Fruit fly (Drosophila melanogaster) whole organism, embryonic: ENCODE results near the gene CG2129.
A peak's percentile ranks its signal among the peaks of the same experiment; 100 is the strongest.

Experiments used
- Antp ChIP-seq: fragments of 200-800 bp; sonication (Bioruptor generic); optimal IDR thresholded peaks from 3 replicates; lab custom pipeline; 2016; ENCODE audit warnings: missing biosample characterization, missing genetic modification characterization
- Blimp-1 ChIP-seq: fragments of 200-800 bp; sonication (Bioruptor generic); optimal IDR thresholded peaks from 3 replicates; lab custom pipeline; 2018; ENCODE audit warnings: missing biosample characterization, missing genetic modification characterization, mild to moderate bottlenecking, moderate library complexity, missing genetic modification reagents
- CG10959 ChIP-seq: fragments of 200-800 bp; sonication (Bioruptor generic); IDR thresholded peaks from 2 replicates; pipeline ENCODE4 v1.3.6; 2022; ENCODE audit warnings: missing biosample characterization, missing genetic modification characterization
- CG11247 ChIP-seq: fragments of 200-800 bp; sonication (Bioruptor generic); IDR thresholded peaks from 2 replicates; pipeline ENCODE4 v1.3.6; 2022; ENCODE audit warnings: missing biosample characterization, missing genetic modification characterization
- CG12299 ChIP-seq: fragments of 200-800 bp; sonication (Bioruptor generic); optimal IDR thresholded peaks from 2 replicates; lab custom pipeline; 2018; ENCODE audit warnings: missing biosample characterization, mild to moderate bottlenecking, missing genetic modification characterization
- CG15514 ChIP-seq: fragments of 200-800 bp; sonication (Bioruptor generic); optimal IDR thresholded peaks from 3 replicates; lab custom pipeline; 2017; ENCODE audit warnings: missing biosample characterization, missing genetic modification characterization, mild to moderate bottlenecking, moderate library complexity, missing genetic modification reagents
- CG16863 ChIP-seq: fragments of 200-800 bp; sonication (Bioruptor generic); optimal IDR thresholded peaks from 3 replicates; lab custom pipeline; 2016; ENCODE audit warnings: missing biosample characterization, missing genetic modification characterization
- CG17328 ChIP-seq: fragments of 200-800 bp; sonication (Bioruptor generic); IDR thresholded peaks from 2 replicates; pipeline ENCODE4 v1.3.6; 2022; ENCODE audit warnings: missing biosample characterization, missing genetic modification characterization
- CG17385 ChIP-seq: fragments of 200-800 bp; sonication (Bioruptor generic); optimal IDR thresholded peaks from 3 replicates; lab custom pipeline; 2018; ENCODE audit warnings: missing biosample characterization, mild to moderate bottlenecking, missing genetic modification characterization
- CG2120 ChIP-seq: fragments of 200-800 bp; sonication (Bioruptor generic); optimal IDR thresholded peaks from 3 replicates; lab custom pipeline; 2016; ENCODE audit warnings: missing biosample characterization, missing genetic modification characterization
- CG31224 ChIP-seq: fragments of 200-800 bp; sonication (Bioruptor generic); IDR thresholded peaks from 2 replicates; pipeline ENCODE4 v1.3.6; 2022; ENCODE audit warnings: missing biosample characterization, missing genetic modification characterization
- CG33213 ChIP-seq: fragments of 200-800 bp; sonication (Bioruptor generic); optimal IDR thresholded peaks from 3 replicates; lab custom pipeline; 2016; ENCODE audit warnings: missing biosample characterization, missing genetic modification characterization
- CG34376 ChIP-seq: fragments of 200-800 bp; sonication (Bioruptor generic); optimal IDR thresholded peaks from 2 replicates; lab custom pipeline; 2018; ENCODE audit warnings: missing biosample characterization, mild to moderate bottlenecking, missing genetic modification characterization
- CG7839 ChIP-seq: fragments of 200-800 bp; sonication (Bioruptor generic); optimal IDR thresholded peaks from 3 replicates; lab custom pipeline; 2018; ENCODE audit warnings: missing biosample characterization, mild to moderate bottlenecking, missing genetic modification characterization, moderate library complexity
- CG7987 ChIP-seq: fragments of 200-800 bp; sonication (Bioruptor generic); optimal IDR thresholded peaks from 2 replicates; lab custom pipeline; 2018; ENCODE audit warnings: missing biosample characterization, mild to moderate bottlenecking, missing genetic modification characterization, moderate library complexity
- CG8281 ChIP-seq: fragments of 200-800 bp; sonication (Bioruptor generic); optimal IDR thresholded peaks from 2 replicates; lab custom pipeline; 2018; ENCODE audit warnings: missing biosample characterization, mild to moderate bottlenecking, missing genetic modification characterization, moderate library complexity
- CG9215 ChIP-seq: fragments of 200-800 bp; sonication (Bioruptor generic); IDR thresholded peaks from 2 replicates; pipeline ENCODE4 v1.3.6; 2022; ENCODE audit warnings: missing biosample characterization, missing genetic modification characterization
- Camta ChIP-seq: fragments of 200-800 bp; sonication (Bioruptor generic); optimal IDR thresholded peaks from 2 replicates; lab custom pipeline; 2016; ENCODE audit warnings: missing biosample characterization, missing genetic modification characterization
- D ChIP-seq, 2 experiments: fragments of 200-800 bp in 1 of 2; fragments of >200 bp in 1 of 2; sonication (Bioruptor generic) in 1 of 2; optimal IDR thresholded peaks; 2 replicates in 1 of 2; 3 replicates in 1 of 2; lab custom pipeline; 2017; ENCODE audit warnings: mild to moderate bottlenecking in 1 of 2, missing biosample characterization in 1 of 2, missing genetic modification characterization in 1 of 2, missing genetic modification reagents in 1 of 2
- Dad ChIP-seq: fragments of 200-800 bp; sonication (Bioruptor generic); optimal IDR thresholded peaks from 3 replicates; lab custom pipeline; 2016; ENCODE audit warnings: missing biosample characterization, missing genetic modification characterization
- Deaf1 ChIP-seq: fragments of 200-800 bp; optimal IDR thresholded peaks from 3 replicates; lab custom pipeline; 2019; ENCODE audit warnings: missing biosample characterization, mild to moderate bottlenecking, missing genetic modification characterization, moderate library complexity
- Dip2 ChIP-seq: fragments of 200-800 bp; sonication (Bioruptor generic); IDR thresholded peaks from 2 replicates; pipeline ENCODE4 v1.3.6; 2022; ENCODE audit warnings: missing biosample characterization, missing genetic modification characterization
- Dp ChIP-seq: fragments of 200-800 bp; sonication (Bioruptor generic); optimal IDR thresholded peaks from 2 replicates; lab custom pipeline; 2018; ENCODE audit warnings: missing biosample characterization, mild to moderate bottlenecking, missing genetic modification characterization, moderate library complexity
- Elba2 ChIP-seq: fragments of 200-800 bp; sonication (Bioruptor generic); optimal IDR thresholded peaks from 3 replicates; lab custom pipeline; 2016; ENCODE audit warnings: missing biosample characterization, missing genetic modification characterization
- H15 ChIP-seq: fragments of 200-800 bp; sonication (Bioruptor generic); IDR thresholded peaks from 3 replicates; pipeline ENCODE4 v1.3.6; 2022; ENCODE audit warnings: missing biosample characterization, missing genetic modification characterization
- Myb ChIP-seq: fragments of 200-800 bp; sonication (Bioruptor generic); optimal IDR thresholded peaks from 2 replicates; lab custom pipeline; 2016; ENCODE audit warnings: missing biosample characterization, missing genetic modification characterization
- Stat92E ChIP-seq, 3 experiments: fragments of >200 bp in 2 of 3; fragments of 200-800 bp in 1 of 3; sonication (Bioruptor generic) in 1 of 3; optimal IDR thresholded peaks; 2 replicates each; lab custom pipeline; 2017 to 2019; ENCODE audit warnings: missing biosample characterization in 3 of 3, missing genetic modification characterization in 3 of 3, mild to moderate bottlenecking in 1 of 3, moderate library complexity in 1 of 3
- ato ChIP-seq: fragments of 200-800 bp; sonication (Bioruptor generic); IDR thresholded peaks from 2 replicates; pipeline ENCODE4 v1.3.6; 2022; ENCODE audit warnings: missing biosample characterization, missing genetic modification characterization; ENCODE audit not compliant: partially characterized antibody
- caup ChIP-seq: fragments of 200-800 bp; sonication (Bioruptor generic); optimal IDR thresholded peaks from 3 replicates; lab custom pipeline; 2017; ENCODE audit warnings: missing biosample characterization, mild to moderate bottlenecking, missing genetic modification characterization, moderate library complexity; ENCODE audit not compliant: severe bottlenecking
- chif ChIP-seq, 2 experiments: fragments of 200-800 bp; sonication (Bioruptor generic); optimal IDR thresholded peaks; 3 replicates each; lab custom pipeline; 2016; ENCODE audit warnings: missing biosample characterization in 2 of 2, missing genetic modification characterization in 2 of 2
- chinmo ChIP-seq: fragments of 200-800 bp; sonication (Bioruptor generic); IDR thresholded peaks from 4 replicates; pipeline ENCODE4 v1.3.6; 2022; ENCODE audit warnings: missing biosample characterization, missing genetic modification characterization; ENCODE audit not compliant: partially characterized antibody
- crol ChIP-seq: fragments of 200-800 bp; sonication (Bioruptor generic); IDR thresholded peaks from 2 replicates; pipeline ENCODE4 v1.3.6; 2022; ENCODE audit warnings: missing biosample characterization, missing genetic modification characterization
- dm ChIP-seq: fragments of 200-800 bp; sonication (Bioruptor generic); optimal IDR thresholded peaks from 3 replicates; lab custom pipeline; 2016; ENCODE audit warnings: missing biosample characterization, missing genetic modification characterization
- gcm ChIP-seq: fragments of 200-800 bp; sonication (Bioruptor generic); optimal IDR thresholded peaks from 2 replicates; lab custom pipeline; 2019; ENCODE audit warnings: missing biosample characterization, mild to moderate bottlenecking, missing genetic modification characterization, moderate library complexity
- gem ChIP-seq: fragments of 200-800 bp; sonication (Bioruptor generic); optimal IDR thresholded peaks from 2 replicates; lab custom pipeline; 2019; ENCODE audit warnings: missing biosample characterization, mild to moderate bottlenecking, missing genetic modification characterization, moderate library complexity
- gsb ChIP-seq: fragments of 200-800 bp; sonication (Bioruptor generic); IDR thresholded peaks from 2 replicates; pipeline ENCODE4 v1.3.6; 2022; ENCODE audit warnings: missing biosample characterization, missing genetic modification characterization
- ind ChIP-seq: fragments of 200-800 bp; sonication (Bioruptor generic); optimal IDR thresholded peaks from 3 replicates; lab custom pipeline; 2016; ENCODE audit warnings: missing biosample characterization, missing genetic modification characterization
- lola ChIP-seq, 3 experiments: fragments of >200 bp in 2 of 3; fragments of 200-800 bp in 1 of 3; sonication (Bioruptor generic) in 1 of 3; optimal IDR thresholded peaks; 2 replicates each; lab custom pipeline; 2017 to 2019; ENCODE audit warnings: missing biosample characterization in 3 of 3, missing genetic modification characterization in 3 of 3, mild to moderate bottlenecking in 1 of 3, moderate library complexity in 1 of 3
- mirr ChIP-seq: fragments of 200-800 bp; sonication (Bioruptor generic); optimal IDR thresholded peaks from 3 replicates; lab custom pipeline; 2018; ENCODE audit warnings: missing biosample characterization, mild to moderate bottlenecking, missing genetic modification characterization
- pros ChIP-seq: fragments of 200-800 bp; sonication (Bioruptor generic); optimal IDR thresholded peaks from 3 replicates; lab custom pipeline; 2019; ENCODE audit warnings: missing biosample characterization, mild to moderate bottlenecking, missing genetic modification characterization, moderate library complexity
- psq ChIP-seq: fragments of 200-800 bp; sonication (Bioruptor generic); optimal IDR thresholded peaks from 2 replicates; lab custom pipeline; 2017; ENCODE audit warnings: missing biosample characterization, missing genetic modification characterization
- sim ChIP-seq: fragments of 200-800 bp; sonication (Bioruptor generic); IDR thresholded peaks from 2 replicates; pipeline ENCODE4 v1.3.6; 2022; ENCODE audit warnings: missing biosample characterization, missing genetic modification characterization
- stwl ChIP-seq: fragments of 200-800 bp; sonication (Bioruptor generic); optimal IDR thresholded peaks from 3 replicates; lab custom pipeline; 2018; ENCODE audit warnings: missing biosample characterization, mild to moderate bottlenecking, missing genetic modification characterization, moderate library complexity
- trem ChIP-seq: fragments of 200-800 bp; optimal IDR thresholded peaks from 3 replicates; lab custom pipeline; 2019; ENCODE audit warnings: missing biosample characterization, mild to moderate bottlenecking, missing genetic modification characterization, moderate library complexity
- trh ChIP-seq: fragments of 200-800 bp; sonication (Bioruptor generic); optimal IDR thresholded peaks from 2 replicates; lab custom pipeline; 2016; ENCODE audit warnings: missing biosample characterization, missing genetic modification characterization
- tup ChIP-seq: fragments of 200-800 bp; sonication (Bioruptor generic); optimal IDR thresholded peaks from 2 replicates; lab custom pipeline; 2016; ENCODE audit warnings: missing biosample characterization, mild to moderate bottlenecking, missing genetic modification characterization, moderate library complexity
- unc-4 ChIP-seq: fragments of 200-800 bp; sonication (Bioruptor generic); IDR thresholded peaks from 2 replicates; pipeline ENCODE4 v1.3.6; 2022; ENCODE audit warnings: missing biosample characterization, missing genetic modification characterization; ENCODE audit not compliant: partially characterized antibody
- zfh1 ChIP-seq: fragments of 200-800 bp; sonication (Bioruptor generic); IDR thresholded peaks from 3 replicates; pipeline ENCODE4 v1.3.6; 2022; ENCODE audit warnings: missing biosample characterization, missing genetic modification characterization

The CG2129 gene

DNA sequence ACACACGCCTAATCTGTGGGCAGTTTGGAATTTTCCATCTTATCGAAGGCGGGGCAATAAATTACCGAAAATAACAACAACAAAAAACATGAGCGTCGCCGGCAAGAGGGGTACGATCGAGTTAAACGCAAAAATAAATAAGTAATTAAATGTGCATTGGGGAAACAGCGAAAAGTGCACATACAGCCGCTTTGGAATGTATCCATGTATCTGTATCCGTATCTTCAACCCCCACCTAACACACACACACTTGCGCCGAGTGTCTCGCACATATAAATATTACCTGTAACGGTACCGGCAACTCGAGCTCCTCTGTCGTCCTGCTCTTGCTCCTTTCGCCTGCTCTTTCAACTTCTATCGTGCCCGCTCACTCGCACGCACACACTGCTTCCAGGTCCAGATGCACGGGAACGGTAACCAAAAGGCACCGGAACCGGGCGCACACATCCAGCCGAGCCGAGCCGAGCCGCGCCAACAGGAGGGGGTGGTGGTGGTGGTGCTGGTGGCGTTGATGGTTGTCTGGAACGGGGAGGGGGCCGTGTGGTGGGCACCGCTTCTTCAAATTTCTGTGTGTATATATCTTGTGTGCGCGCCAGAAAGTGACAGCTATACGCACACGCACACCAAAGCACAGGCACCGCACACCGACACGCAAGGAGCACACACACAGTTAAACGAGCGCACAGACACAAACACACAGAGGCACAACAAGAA, 4.1 kb upstream of the CG2129 start (continued):
- no peak for TF ChIP-seq Dip2 (GFP tag; lab: Robert Waterston, UW)
- TF ChIP-seq stwl (tag; lab: Kevin White, UChicago), result no peak
- TF ChIP-seq lola (GFP tag; optimal IDR thresholded peaks at IDR 0.05; lab: Kevin White, UChicago), result no peak
- no peak for TF ChIP-seq tup (GFP tag; lab: Kevin White, UChicago)
- TF ChIP-seq CG12299 (tag; lab: Kevin White, UChicago), result peak; percentile 30
- no peak for TF ChIP-seq Blimp-1
- no peak for TF ChIP-seq trh
- no peak for TF ChIP-seq zfh1 (GFP tag; lab: Robert Waterston, UW)
- no peak for TF ChIP-seq H15 (GFP tag; lab: Robert Waterston, UW)
- TF ChIP-seq CG9215 (GFP tag; lab: Robert Waterston, UW), result no peak
- peak; percentile 19 for TF ChIP-seq CG15514 (GFP tag; lab: Kevin White, UChicago)
- TF ChIP-seq CG16863 (GFP tag; lab: Kevin White, UChicago), result peak; percentile 22
- TF ChIP-seq Myb (GFP tag; lab: Kevin White, UChicago), result peak; percentile 22
- TF ChIP-seq CG17385 (GFP tag; lab: Kevin White, UChicago), result no peak
- no peak for TF ChIP-seq chif (GFP tag; optimal IDR thresholded peaks at IDR 0.05; lab: Kevin White, UChicago)
- TF ChIP-seq pros (GFP tag; lab: Kevin White, UChicago), result peak; percentile 66
- TF ChIP-seq ato, result no peak
- TF ChIP-seq CG33213 (GFP tag; lab: Kevin White, UChicago), result no peak
- TF ChIP-seq sim (GFP tag; lab: Robert Waterston, UW), result no peak
- no peak for TF ChIP-seq Elba2
- peak; percentile 28 for TF ChIP-seq Antp (GFP tag; lab: Kevin White, UChicago)
- TF ChIP-seq CG7839 (tag; lab: Kevin White, UChicago), result peak; percentile 17
- peak; percentile 3 for TF ChIP-seq mirr (GFP tag; lab: Kevin White, UChicago)
- peak; percentile 36 for TF ChIP-seq CG34376 (GFP tag; lab: Kevin White, UChicago)
- TF ChIP-seq Dad (GFP tag; lab: Kevin White, UChicago), result no peak
- 0 out of 4 replicates have a peak, but pooled peaks have one; percentile 61 for TF ChIP-seq chinmo (GFP tag; lab: Robert Waterston, UW)
- peak; percentile 11 for TF ChIP-seq dm (GFP tag; lab: Kevin White, UChicago)
- no peak for TF ChIP-seq trem
- TF ChIP-seq Camta (GFP tag; lab: Kevin White, UChicago), result no peak
- TF ChIP-seq gem (tag; lab: Kevin White, UChicago), result peak; percentile 46
- no peak for TF ChIP-seq gcm (GFP tag; lab: Kevin White, UChicago)
- no peak for TF ChIP-seq Stat92E (GFP tag; optimal IDR thresholded peaks at IDR 0.05; lab: Kevin White, UChicago)
- 0 out of 2 replicates have a peak, but pooled peaks have one; percentile 8 for TF ChIP-seq unc-4 (GFP tag; lab: Robert Waterston, UW)
- TF ChIP-seq gsb (GFP tag; lab: Robert Waterston, UW), result no peak
- TF ChIP-seq CG7987 (GFP tag; lab: Kevin White, UChicago), result no peak
- no peak for TF ChIP-seq D (optimal IDR thresholded peaks at IDR 0.05; lab: Kevin White, UChicago)
- TF ChIP-seq D (GFP tag; optimal IDR thresholded peaks at IDR 0.05; lab: Kevin White, UChicago), result no peak
- TF ChIP-seq Deaf1 (tag; lab: Kevin White, UChicago), result peak; percentile 90
- no peak for TF ChIP-seq CG11247 (GFP tag; lab: Robert Waterston, UW)
- TF ChIP-seq Dp, result no peak
- no peak for TF ChIP-seq CG31224
- peak; percentile 21; the same call in 1 of the 2 replicates for TF ChIP-seq CG17328 (GFP tag; lab: Robert Waterston, UW)
- TF ChIP-seq crol (GFP tag; lab: Robert Waterston, UW), result peak; percentile 99
- peak; percentile 10 for TF ChIP-seq ind
- TF ChIP-seq CG2120 (GFP tag; lab: Kevin White, UChicago), result peak; percentile 90
- TF ChIP-seq CG10959 (GFP tag; lab: Robert Waterston, UW), result no peak
- no peak for TF ChIP-seq psq (GFP tag; lab: Kevin White, UChicago)
- peak; percentile 17 for TF ChIP-seq caup (GFP tag; lab: Kevin White, UChicago)
- TF ChIP-seq CG8281, result no peak
